Fruit fly (Drosophila melanogaster) S2 (cell line): ENCODE measurements around the gene CG46306.

Experiments
- CG8478 ChIP-seq: fragments of >200 bp; optimal IDR thresholded peaks from 2 replicates; lab custom pipeline; 2018
- CTCF ChIP-seq, 2 experiments: fragments of >200 bp; optimal IDR thresholded peaks; 2 replicates each; lab custom pipeline; 2018

- TF ChIP-seq CTCF (optimal IDR thresholded peaks at IDR 0.05; lab: Kevin White, UChicago): no peak
- no peak for TF ChIP-seq CG8478 (lab: Kevin White, UChicago)
These were observed 22.1 kb downstream of the CG46306 start for dm6 chrX:16813226-16813625.
